Worm (Caenorhabditis elegans): ENCODE data around the gene srh-248.

DNA sequence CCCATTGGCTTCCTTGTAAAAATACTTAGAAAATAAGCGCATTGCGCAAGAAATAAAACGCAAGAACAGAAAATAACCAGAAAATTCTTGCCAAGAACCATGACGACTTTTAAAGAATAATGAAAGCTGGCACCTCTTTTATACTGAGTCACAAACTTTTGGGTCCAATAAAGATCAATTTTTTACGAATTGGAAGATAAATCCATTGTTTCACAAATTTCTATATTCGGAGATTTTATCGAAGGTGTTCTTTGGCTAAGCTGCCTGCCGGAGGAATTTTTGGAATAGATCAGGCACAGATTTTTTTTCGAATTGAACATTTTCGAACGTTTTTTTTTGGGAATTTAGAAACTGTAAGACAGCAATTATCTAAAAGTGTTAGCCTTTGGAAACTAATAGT lies 42.3 kb downstream of the srh-248 start, which contains the start of gene C31B8.9:
- TF ChIP-seq hlh-30 (tag; optimal IDR thresholded peaks at IDR 0.05; ENCODE audit: insufficient read depth) (no peak), ceh-6 (GFP tag; optimal IDR thresholded peaks at IDR 0.05) (no peak), fkh-10 (GFP tag; optimal IDR thresholded peaks at IDR 0.05) (no peak), lin-11 (tag; optimal IDR thresholded peaks at IDR 0.05) (no peak), hlh-15 (tag; optimal IDR thresholded peaks at IDR 0.05) (no peak), pqm-1 (tag; optimal IDR thresholded peaks at IDR 0.05) (no peak), nfya-1 (tag; optimal IDR thresholded peaks at IDR 0.05) (no peak), nhr-11 (tag; optimal IDR thresholded peaks at IDR 0.05) (no peak), ceh-31 (tag; optimal IDR thresholded peaks at IDR 0.05) (no peak), madf-2 (tag; optimal IDR thresholded peaks at IDR 0.05) (no peak)

Measured in whole organism, late embryonic.